Worm (Caenorhabditis elegans): Measurements from ENCODE around the gene spp-16.

ce11 chrV:10889774-10890173 lies 11.3 kb downstream of the spp-16 start:
- TF ChIP-seq dsc-1 (tag; optimal IDR thresholded peaks at IDR 0.05), result no peak
- TF ChIP-seq unc-130 (tag; optimal IDR thresholded peaks at IDR 0.05), result no peak
- no peak for TF ChIP-seq ztf-11 (tag; optimal IDR thresholded peaks at IDR 0.05)
- no peak for TF ChIP-seq lin-35 (GFP tag; optimal IDR thresholded peaks at IDR 0.05)
- TF ChIP-seq fos-1 (tag; optimal IDR thresholded peaks at IDR 0.05), result no peak
- TF ChIP-seq snpc-4 (tag; optimal IDR thresholded peaks at IDR 0.05), result no peak
- TF ChIP-seq aly-2 (tag; optimal IDR thresholded peaks at IDR 0.05), result no peak
- no peak for TF ChIP-seq mdl-1 (tag; optimal IDR thresholded peaks at IDR 0.05)
- no peak for TF ChIP-seq ets-5 (GFP tag; IDR thresholded peaks at IDR 0.05)

Measured in whole organism, L1 larva.